Fruit fly (Drosophila melanogaster) whole organism, embryonic: ENCODE measurements around the gene Rrp45.

Experiments used
- CG10959 ChIP-seq: fragments of 200-800 bp; sonication (Bioruptor generic); IDR thresholded peaks from 2 replicates; pipeline ENCODE4 v1.3.6; 2022; ENCODE audit warnings: missing biosample characterization, missing genetic modification characterization
- CG11085 ChIP-seq: fragments of 200-800 bp; sonication (Bioruptor generic); IDR thresholded peaks from 2 replicates; pipeline ENCODE4 v1.3.6; 2022; ENCODE audit warnings: missing biosample characterization, missing genetic modification characterization
- CG12299 ChIP-seq: fragments of 200-800 bp; sonication (Bioruptor generic); optimal IDR thresholded peaks from 2 replicates; lab custom pipeline; 2018; ENCODE audit warnings: missing biosample characterization, mild to moderate bottlenecking, missing genetic modification characterization
- CG12659 ChIP-seq: fragments of 200-800 bp; sonication (Bioruptor generic); optimal IDR thresholded peaks from 3 replicates; lab custom pipeline; 2017; ENCODE audit warnings: mild to moderate bottlenecking, missing biosample characterization, missing genetic modification reagents, missing genetic modification characterization
- CG14050 ChIP-seq: fragments of 200-800 bp; sonication (Bioruptor generic); IDR thresholded peaks from 3 replicates; pipeline ENCODE4 v1.3.6; 2022; ENCODE audit warnings: missing biosample characterization, missing genetic modification characterization
- CG14441 ChIP-seq: fragments of 200-800 bp; sonication (Bioruptor generic); IDR thresholded peaks from 2 replicates; pipeline ENCODE4 v1.3.6; 2022; ENCODE audit warnings: missing biosample characterization, missing genetic modification characterization
- CG14860 ChIP-seq: fragments of 200-800 bp; sonication (Bioruptor generic); IDR thresholded peaks from 3 replicates; pipeline ENCODE4 v1.3.6; 2022; ENCODE audit warnings: missing biosample characterization, missing genetic modification characterization; ENCODE audit not compliant: partially characterized antibody
- CG15514 ChIP-seq: fragments of 200-800 bp; sonication (Bioruptor generic); optimal IDR thresholded peaks from 3 replicates; lab custom pipeline; 2017; ENCODE audit warnings: missing biosample characterization, missing genetic modification characterization, mild to moderate bottlenecking, moderate library complexity, missing genetic modification reagents
- CG16815 ChIP-seq: fragments of 200-800 bp; sonication (Bioruptor generic); optimal IDR thresholded peaks from 3 replicates; lab custom pipeline; 2017; ENCODE audit warnings: missing biosample characterization, mild to moderate bottlenecking, missing genetic modification characterization
- CG17359 ChIP-seq: fragments of 200-800 bp; sonication (Bioruptor generic); optimal IDR thresholded peaks from 3 replicates; lab custom pipeline; 2018; ENCODE audit warnings: missing biosample characterization, mild to moderate bottlenecking, missing genetic modification characterization, moderate library complexity
- CG18262 ChIP-seq: fragments of 200-800 bp; optimal IDR thresholded peaks from 3 replicates; lab custom pipeline; 2019; ENCODE audit warnings: missing biosample characterization, mild to moderate bottlenecking, missing genetic modification characterization, moderate library complexity
- CG1832 ChIP-seq: fragments of 200-800 bp; sonication (Bioruptor generic); optimal IDR thresholded peaks from 2 replicates; lab custom pipeline; 2017; ENCODE audit warnings: missing biosample characterization, mild to moderate bottlenecking, missing genetic modification characterization, inconsistent platforms
- CG2712 ChIP-seq: fragments of 200-800 bp; optimal IDR thresholded peaks from 3 replicates; lab custom pipeline; 2019; ENCODE audit warnings: missing biosample characterization, mild to moderate bottlenecking, missing genetic modification characterization, moderate library complexity
- CG2889 ChIP-seq: fragments of 200-800 bp; sonication (Bioruptor generic); IDR thresholded peaks from 3 replicates; pipeline ENCODE4 v1.3.6; 2022; ENCODE audit warnings: missing biosample characterization, missing genetic modification characterization
- CG32767 ChIP-seq: fragments of 200-800 bp; sonication (Bioruptor generic); IDR thresholded peaks from 2 replicates; pipeline ENCODE4 v1.3.6; 2022; ENCODE audit warnings: missing biosample characterization, missing genetic modification characterization
- CG32772 ChIP-seq: fragments of 200-800 bp; sonication (Bioruptor generic); IDR thresholded peaks from 2 replicates; pipeline ENCODE4 v1.3.6; 2022; ENCODE audit warnings: missing biosample characterization, missing genetic modification characterization
- CG4424 ChIP-seq: fragments of 200-800 bp; sonication (Bioruptor generic); optimal IDR thresholded peaks from 3 replicates; lab custom pipeline; 2016; ENCODE audit warnings: missing biosample characterization, missing genetic modification characterization
- CG5245 ChIP-seq: fragments of 200-800 bp; sonication (Bioruptor generic); optimal IDR thresholded peaks from 3 replicates; lab custom pipeline; 2016; ENCODE audit warnings: missing biosample characterization, missing genetic modification characterization
- CG6272 ChIP-seq: fragments of 200-800 bp; sonication (Bioruptor generic); IDR thresholded peaks from 2 replicates; pipeline ENCODE4 v1.3.6; 2022; ENCODE audit warnings: missing biosample characterization, missing genetic modification characterization
- CG7556 ChIP-seq: fragments of 200-800 bp; sonication (Bioruptor generic); optimal IDR thresholded peaks from 2 replicates; lab custom pipeline; 2017; ENCODE audit warnings: missing biosample characterization, mild to moderate bottlenecking, missing genetic modification characterization
- CG7839 ChIP-seq: fragments of 200-800 bp; sonication (Bioruptor generic); optimal IDR thresholded peaks from 3 replicates; lab custom pipeline; 2018; ENCODE audit warnings: missing biosample characterization, mild to moderate bottlenecking, missing genetic modification characterization, moderate library complexity
- CG8281 ChIP-seq: fragments of 200-800 bp; sonication (Bioruptor generic); optimal IDR thresholded peaks from 2 replicates; lab custom pipeline; 2018; ENCODE audit warnings: missing biosample characterization, mild to moderate bottlenecking, missing genetic modification characterization, moderate library complexity
- CG8478 ChIP-seq: fragments of >200 bp; optimal IDR thresholded peaks from 2 replicates; lab custom pipeline; 2018
- CG8924 ChIP-seq: fragments of 200-800 bp; optimal IDR thresholded peaks from 3 replicates; lab custom pipeline; 2019; ENCODE audit warnings: missing biosample characterization, mild to moderate bottlenecking, missing genetic modification characterization, moderate library complexity
- CG9817 ChIP-seq: fragments of 200-800 bp; sonication (Bioruptor generic); optimal IDR thresholded peaks from 2 replicates; lab custom pipeline; 2018; ENCODE audit warnings: missing biosample characterization, mild to moderate bottlenecking, missing genetic modification characterization, moderate library complexity
- Gug ChIP-seq: fragments of 200-800 bp; sonication (Bioruptor generic); IDR thresholded peaks from 4 replicates; pipeline ENCODE4 v1.3.6; 2022; ENCODE audit warnings: missing biosample characterization, missing genetic modification characterization
- HHEX ChIP-seq: fragments of 200-800 bp; sonication (Bioruptor generic); optimal IDR thresholded peaks from 3 replicates; lab custom pipeline; 2017; ENCODE audit warnings: missing biosample characterization, mild to moderate bottlenecking, missing genetic modification characterization, missing genetic modification reagents
- Hr3 ChIP-seq: fragments of 200-800 bp; sonication (Bioruptor generic); optimal IDR thresholded peaks from 3 replicates; lab custom pipeline; 2016; ENCODE audit warnings: missing biosample characterization, missing genetic modification characterization
- MBD-R2 ChIP-seq: fragments of 200-800 bp; sonication (Bioruptor generic); IDR thresholded peaks from 2 replicates; pipeline ENCODE4 v1.3.6; 2022; ENCODE audit warnings: missing biosample characterization, missing genetic modification characterization
- Meics ChIP-seq: fragments of 200-800 bp; sonication (Bioruptor generic); optimal IDR thresholded peaks from 2 replicates; lab custom pipeline; 2017; ENCODE audit warnings: missing biosample characterization, mild to moderate bottlenecking, missing genetic modification characterization
- Mes4 ChIP-seq: fragments of 200-800 bp; sonication (Bioruptor generic); optimal IDR thresholded peaks from 2 replicates; lab custom pipeline; 2016; ENCODE audit warnings: missing biosample characterization, missing genetic modification characterization
- Pdp1 ChIP-seq, 2 experiments: fragments of 200-800 bp; sonication (Bioruptor generic); optimal IDR thresholded peaks; 3 replicates each; lab custom pipeline; 2016; ENCODE audit warnings: missing biosample characterization in 2 of 2, missing genetic modification characterization in 2 of 2, mild to moderate bottlenecking in 1 of 2, moderate library complexity in 1 of 2
- Xrp1 ChIP-seq: fragments of 200-800 bp; sonication (Bioruptor generic); IDR thresholded peaks from 2 replicates; pipeline ENCODE4 v1.3.6; 2022; ENCODE audit warnings: missing biosample characterization, missing genetic modification characterization
- ash1 ChIP-seq: fragments of 200-800 bp; sonication (Bioruptor generic); optimal IDR thresholded peaks from 2 replicates; lab custom pipeline; 2018; ENCODE audit warnings: missing biosample characterization, mild to moderate bottlenecking, missing genetic modification characterization
- az2 ChIP-seq: fragments of 200-800 bp; sonication (Bioruptor generic); optimal IDR thresholded peaks from 3 replicates; lab custom pipeline; 2016; ENCODE audit warnings: missing biosample characterization, missing genetic modification characterization
- caup ChIP-seq: fragments of 200-800 bp; sonication (Bioruptor generic); optimal IDR thresholded peaks from 3 replicates; lab custom pipeline; 2017; ENCODE audit warnings: missing biosample characterization, mild to moderate bottlenecking, missing genetic modification characterization, moderate library complexity; ENCODE audit not compliant: severe bottlenecking
- ems ChIP-seq: fragments of 200-800 bp; sonication (Bioruptor generic); optimal IDR thresholded peaks from 3 replicates; lab custom pipeline; 2016; ENCODE audit warnings: missing biosample characterization, missing genetic modification characterization
- fd96Cb ChIP-seq: fragments of 200-800 bp; sonication (Bioruptor generic); optimal IDR thresholded peaks from 2 replicates; lab custom pipeline; 2018; ENCODE audit warnings: missing biosample characterization, mild to moderate bottlenecking, missing genetic modification characterization, moderate library complexity
- gsb-n ChIP-seq: fragments of 200-800 bp; sonication (Bioruptor generic); optimal IDR thresholded peaks from 3 replicates; lab custom pipeline; 2018; ENCODE audit warnings: missing biosample characterization, mild to moderate bottlenecking, missing genetic modification characterization
- lab ChIP-seq: fragments of 200-800 bp; sonication (Bioruptor generic); optimal IDR thresholded peaks from 3 replicates; lab custom pipeline; 2017; ENCODE audit warnings: missing biosample characterization, missing genetic modification characterization, mild to moderate bottlenecking, moderate library complexity, missing genetic modification reagents
- lola ChIP-seq, 3 experiments: fragments of >200 bp in 2 of 3; fragments of 200-800 bp in 1 of 3; sonication (Bioruptor generic) in 1 of 3; optimal IDR thresholded peaks; 2 replicates each; lab custom pipeline; 2017 to 2019; ENCODE audit warnings: missing biosample characterization in 3 of 3, missing genetic modification characterization in 3 of 3, mild to moderate bottlenecking in 1 of 3, moderate library complexity in 1 of 3
- mld ChIP-seq: fragments of 200-800 bp; sonication (Bioruptor generic); IDR thresholded peaks from 3 replicates; pipeline ENCODE4 v1.3.6; 2022; ENCODE audit warnings: missing biosample characterization, missing genetic modification characterization; ENCODE audit not compliant: partially characterized antibody
- nmo ChIP-seq: fragments of 200-800 bp; sonication (Bioruptor generic); optimal IDR thresholded peaks from 2 replicates; lab custom pipeline; 2018; ENCODE audit warnings: missing biosample characterization, mild to moderate bottlenecking, missing genetic modification characterization, moderate library complexity
- nom ChIP-seq: fragments of 200-800 bp; sonication (Bioruptor generic); optimal IDR thresholded peaks from 2 replicates; lab custom pipeline; 2017; ENCODE audit warnings: missing biosample characterization, missing genetic modification characterization, mild to moderate bottlenecking, moderate library complexity, missing genetic modification reagents
- onecut ChIP-seq: fragments of 200-800 bp; sonication (Bioruptor generic); IDR thresholded peaks from 2 replicates; pipeline ENCODE4 v1.3.6; 2022; ENCODE audit warnings: missing biosample characterization, missing genetic modification characterization
- ro ChIP-seq: fragments of 200-800 bp; sonication (Bioruptor generic); IDR thresholded peaks from 2 replicates; pipeline ENCODE4 v1.3.6; 2022; ENCODE audit warnings: missing biosample characterization, missing genetic modification characterization
- row ChIP-seq: fragments of 200-800 bp; sonication (Bioruptor generic); IDR thresholded peaks from 3 replicates; pipeline ENCODE4 v1.3.6; 2022; ENCODE audit warnings: missing biosample characterization, missing genetic modification characterization
- so ChIP-seq: fragments of 200-800 bp; sonication (Bioruptor generic); IDR thresholded peaks from 3 replicates; pipeline ENCODE4 v1.3.6; 2022; ENCODE audit warnings: missing biosample characterization, missing genetic modification characterization
- trem ChIP-seq: fragments of 200-800 bp; optimal IDR thresholded peaks from 3 replicates; lab custom pipeline; 2019; ENCODE audit warnings: missing biosample characterization, mild to moderate bottlenecking, missing genetic modification characterization, moderate library complexity

Gene Rrp45

DNA sequence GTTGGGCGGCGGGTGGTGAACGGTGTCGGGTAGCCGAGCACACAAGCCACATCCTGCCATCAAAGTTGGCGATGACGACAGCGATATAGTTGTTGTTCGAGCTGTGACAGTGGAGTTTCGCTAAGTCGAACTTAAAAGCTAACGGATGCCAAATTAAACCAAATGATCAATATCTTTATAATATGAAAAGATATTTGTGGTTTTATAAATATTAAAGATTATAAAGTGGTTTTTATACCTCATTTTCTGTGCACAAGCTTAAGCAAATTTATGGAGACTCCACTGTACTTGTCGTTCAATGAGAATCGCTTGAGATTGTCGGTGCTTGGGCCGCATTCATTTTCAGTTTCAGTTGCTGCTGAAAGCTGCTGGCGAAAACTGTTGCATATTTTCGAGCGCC, 31.0 kb upstream of the Rrp45 start:
- TF ChIP-seq CG12659, result peak; percentile 31
- peak; percentile 70 for TF ChIP-seq CG7839 (tag; lab: Kevin White, UChicago)
- TF ChIP-seq onecut, result peak; percentile 41
- no peak for TF ChIP-seq CG8281 (tag; lab: Kevin White, UChicago)
- peak; percentile 21 for TF ChIP-seq caup (GFP tag; lab: Kevin White, UChicago)
- peak; percentile 61 for TF ChIP-seq CG2712
- TF ChIP-seq nmo (GFP tag; lab: Kevin White, UChicago), result peak; percentile 65
- peak; percentile 35; the same call in 1 of the 2 replicates for TF ChIP-seq CG6272 (GFP tag; lab: Robert Waterston, UW)
- TF ChIP-seq ems (GFP tag; lab: Kevin White, UChicago), result no peak
- TF ChIP-seq Hr3 (GFP tag; lab: Kevin White, UChicago), result peak; percentile 22
- TF ChIP-seq CG14050 (GFP tag; lab: Robert Waterston, UW), result peak; percentile 55; the same call in 1 of the 3 replicates
- peak; percentile 70 for TF ChIP-seq lab
- TF ChIP-seq CG10959 (GFP tag; lab: Robert Waterston, UW), result no peak
- TF ChIP-seq Gug (GFP tag; lab: Robert Waterston, UW), result peak; percentile 16; the same call in 1 of the 4 replicates
- no peak for TF ChIP-seq CG8478 (lab: Kevin White, UChicago)
- peak; percentile 29 for TF ChIP-seq HHEX (GFP tag; lab: Kevin White, UChicago)
- TF ChIP-seq CG9817 (tag; lab: Kevin White, UChicago), result peak; percentile 18
- TF ChIP-seq gsb-n, result peak; percentile 33
- TF ChIP-seq Mes4 (GFP tag; lab: Kevin White, UChicago), result no peak
- no peak for TF ChIP-seq mld (GFP tag; lab: Robert Waterston, UW)
- TF ChIP-seq Meics, result peak; percentile 52
- TF ChIP-seq ash1, result no peak
- peak; percentile 4 for TF ChIP-seq trem (tag; lab: Kevin White, UChicago)
- peak; percentile 13 for TF ChIP-seq CG5245
- TF ChIP-seq CG32767 (GFP tag; lab: Robert Waterston, UW), result 0 out of 2 replicates have a peak, but pooled peaks have one; percentile 35
- TF ChIP-seq CG32772 (GFP tag; lab: Robert Waterston, UW), result peak; percentile 58; the same call in 1 of the 2 replicates
- peak; percentile 53 for TF ChIP-seq fd96Cb
- TF ChIP-seq ro (GFP tag; lab: Robert Waterston, UW), result no peak
- TF ChIP-seq CG1832 (GFP tag; lab: Kevin White, UChicago), result no peak
- peak; percentile 37 for TF ChIP-seq CG8924 (tag; lab: Kevin White, UChicago)
- TF ChIP-seq CG15514, result peak; percentile 22
- 0 out of 2 replicates have a peak, but pooled peaks have one; percentile 18 for TF ChIP-seq CG11085 (GFP tag; lab: Robert Waterston, UW)
- TF ChIP-seq CG7556 (GFP tag; lab: Kevin White, UChicago), result peak; percentile 45
- no peak for TF ChIP-seq CG14860 (GFP tag; lab: Robert Waterston, UW)
- TF ChIP-seq CG17359 (tag; lab: Kevin White, UChicago), result peak; percentile 58
- peak; percentile 49 for TF ChIP-seq CG18262 (tag; lab: Kevin White, UChicago)
- TF ChIP-seq so (GFP tag; lab: Robert Waterston, UW), result 0 out of 3 replicates have a peak, but pooled peaks have one; percentile 28
- peak; percentile 77 for TF ChIP-seq Xrp1 (GFP tag; lab: Robert Waterston, UW)
- TF ChIP-seq row (GFP tag; lab: Robert Waterston, UW), result peak; percentile 83
- TF ChIP-seq MBD-R2 (GFP tag; lab: Robert Waterston, UW), result no peak
- peak; percentile 35 for TF ChIP-seq CG4424 (GFP tag; lab: Kevin White, UChicago)
- peak; percentile 11 for TF ChIP-seq CG12299 (tag; lab: Kevin White, UChicago)
- TF ChIP-seq lola (GFP tag; optimal IDR thresholded peaks at IDR 0.05; lab: Kevin White, UChicago), result peak in 1 of 3 experiments; percentile 4
- TF ChIP-seq CG14441 (GFP tag; lab: Robert Waterston, UW), result peak; percentile 76
- peak; percentile 5 for TF ChIP-seq CG16815 (GFP tag; lab: Kevin White, UChicago)
- TF ChIP-seq nom, result peak; percentile 34
- 0 out of 3 replicates have a peak, but pooled peaks have one; percentile 46 for TF ChIP-seq CG2889 (GFP tag; lab: Robert Waterston, UW)
- peak; percentile 57 for TF ChIP-seq az2 (GFP tag; lab: Kevin White, UChicago)
- TF ChIP-seq Pdp1 (GFP tag; optimal IDR thresholded peaks at IDR 0.05; lab: Kevin White, UChicago), result peak in 1 of 2 experiments; percentile 8
